Fruit fly (Drosophila melanogaster) whole organism, prepupa: Measurements from ENCODE around the gene S6k.
A peak's percentile ranks its signal among the peaks of the same experiment; 100 is the strongest.

Experiments used
- Blimp-1 ChIP-seq: fragments of 200-800 bp; sonication (Bioruptor generic); optimal IDR thresholded peaks from 3 replicates; lab custom pipeline; 2017; ENCODE audit warnings: missing biosample characterization, missing genetic modification characterization, mild to moderate bottlenecking, moderate library complexity, missing genetic modification reagents
- CG15336 ChIP-seq: fragments of 200-800 bp; sonication (Bioruptor generic); IDR thresholded peaks from 2 replicates; pipeline ENCODE4 v1.3.6; 2022; ENCODE audit warnings: missing biosample characterization, missing genetic modification characterization
- CG1621 ChIP-seq: fragments of 200-800 bp; sonication (Bioruptor generic); optimal IDR thresholded peaks from 3 replicates; lab custom pipeline; 2018; ENCODE audit warnings: missing biosample characterization, mild to moderate bottlenecking, missing genetic modification characterization
- CG3032 ChIP-seq: fragments of 200-800 bp; optimal IDR thresholded peaks from 2 replicates; lab custom pipeline; 2019; ENCODE audit warnings: missing biosample characterization, mild to moderate bottlenecking, missing genetic modification characterization, moderate library complexity
- CG32006 ChIP-seq: fragments of 200-800 bp; sonication (Bioruptor generic); optimal IDR thresholded peaks from 3 replicates; lab custom pipeline; 2017; ENCODE audit warnings: missing biosample characterization, mild to moderate bottlenecking, missing genetic modification characterization
- CG34406 ChIP-seq: fragments of 200-800 bp; sonication (Bioruptor generic); optimal IDR thresholded peaks from 3 replicates; lab custom pipeline; 2016; ENCODE audit warnings: missing biosample characterization, missing genetic modification characterization
- CG3919 ChIP-seq: fragments of 200-800 bp; sonication (Bioruptor generic); optimal IDR thresholded peaks from 3 replicates; lab custom pipeline; 2016; ENCODE audit warnings: missing biosample characterization, missing genetic modification characterization
- CG6276 ChIP-seq: fragments of 200-800 bp; sonication (Bioruptor generic); optimal IDR thresholded peaks from 2 replicates; lab custom pipeline; 2017; ENCODE audit warnings: missing biosample characterization, mild to moderate bottlenecking, missing genetic modification characterization
- CG8119 ChIP-seq: fragments of 200-800 bp; sonication (Bioruptor generic); IDR thresholded peaks from 3 replicates; pipeline ENCODE4 v1.3.6; 2022; ENCODE audit warnings: missing biosample characterization, missing genetic modification characterization
- CG8632 ChIP-seq: fragments of 200-800 bp; sonication (Bioruptor generic); optimal IDR thresholded peaks from 3 replicates; lab custom pipeline; 2016; ENCODE audit warnings: missing biosample characterization, missing genetic modification characterization
- CG9139 ChIP-seq: fragments of 200-800 bp; sonication (Bioruptor generic); optimal IDR thresholded peaks from 3 replicates; lab custom pipeline; 2017; ENCODE audit warnings: missing biosample characterization, mild to moderate bottlenecking, missing genetic modification characterization
- Eip75B ChIP-seq: fragments of 200-800 bp; sonication (Bioruptor generic); optimal IDR thresholded peaks from 3 replicates; lab custom pipeline; 2016; ENCODE audit warnings: missing biosample characterization, missing genetic modification characterization
- Eip78C ChIP-seq: fragments of 200-800 bp; sonication (Bioruptor generic); peaks from one replicate; lab custom pipeline; 2016; ENCODE audit warnings: missing biosample characterization, missing genetic modification characterization
- Eip93F ChIP-seq: fragments of 200-800 bp; sonication (Bioruptor generic); optimal IDR thresholded peaks from 2 replicates; lab custom pipeline; 2016; ENCODE audit warnings: missing biosample characterization, mild to moderate bottlenecking, missing genetic modification characterization
- Gug ChIP-seq: fragments of 200-800 bp; sonication (Bioruptor generic); IDR thresholded peaks from 2 replicates; pipeline ENCODE4 v1.3.6; 2022; ENCODE audit warnings: missing biosample characterization, missing genetic modification characterization
- Hr39 ChIP-seq: fragments of 200-800 bp; sonication (Bioruptor generic); optimal IDR thresholded peaks from 2 replicates; lab custom pipeline; 2016; ENCODE audit warnings: missing biosample characterization, missing genetic modification characterization
- Hr4 ChIP-seq: fragments of 200-800 bp; sonication (Bioruptor generic); optimal IDR thresholded peaks from 3 replicates; lab custom pipeline; 2016; ENCODE audit warnings: missing biosample characterization, missing genetic modification characterization
- Lpt ChIP-seq: fragments of 200-800 bp; sonication (Bioruptor generic); optimal IDR thresholded peaks from 3 replicates; lab custom pipeline; 2016; ENCODE audit warnings: missing biosample characterization, missing genetic modification characterization
- OdsH ChIP-seq: fragments of 200-800 bp; sonication (Bioruptor generic); optimal IDR thresholded peaks from 3 replicates; lab custom pipeline; 2016; ENCODE audit warnings: missing biosample characterization, missing genetic modification characterization
- Smox ChIP-seq: fragments of 200-800 bp; sonication (Bioruptor generic); optimal IDR thresholded peaks from 3 replicates; lab custom pipeline; 2016; ENCODE audit warnings: missing biosample characterization, missing genetic modification characterization
- Sox102F ChIP-seq: fragments of 200-800 bp; sonication (Bioruptor generic); optimal IDR thresholded peaks from 2 replicates; lab custom pipeline; 2016; ENCODE audit warnings: missing biosample characterization, mild to moderate bottlenecking, missing genetic modification characterization
- Sox14 ChIP-seq: fragments of 200-800 bp; sonication (Bioruptor generic); optimal IDR thresholded peaks from 3 replicates; lab custom pipeline; 2016; ENCODE audit warnings: missing biosample characterization, missing genetic modification characterization
- achi ChIP-seq: fragments of 200-800 bp; sonication (Bioruptor generic); optimal IDR thresholded peaks from 3 replicates; lab custom pipeline; 2016; ENCODE audit warnings: missing biosample characterization, missing genetic modification characterization
- cyc ChIP-seq: fragments of 200-800 bp; sonication (Bioruptor generic); optimal IDR thresholded peaks from 3 replicates; lab custom pipeline; 2016; ENCODE audit warnings: missing biosample characterization, missing genetic modification characterization
- dac ChIP-seq: fragments of 200-800 bp; sonication (Bioruptor generic); optimal IDR thresholded peaks from 2 replicates; lab custom pipeline; 2017; ENCODE audit warnings: missing biosample characterization, mild to moderate bottlenecking, missing genetic modification characterization
- eg ChIP-seq: fragments of 200-800 bp; sonication (Bioruptor generic); IDR thresholded peaks from 3 replicates; pipeline ENCODE4 v1.3.6; 2022; ENCODE audit warnings: missing biosample characterization, missing genetic modification characterization
- esn ChIP-seq: fragments of 200-800 bp; sonication (Bioruptor generic); optimal IDR thresholded peaks from 2 replicates; lab custom pipeline; 2016; ENCODE audit warnings: missing biosample characterization, mild to moderate bottlenecking, missing genetic modification characterization, moderate library complexity
- fkh ChIP-seq: fragments of 200-800 bp; sonication (Bioruptor generic); optimal IDR thresholded peaks from 3 replicates; lab custom pipeline; 2017; ENCODE audit warnings: missing biosample characterization, mild to moderate bottlenecking, missing genetic modification characterization, moderate library complexity
- net ChIP-seq: fragments of 200-800 bp; sonication (Bioruptor generic); optimal IDR thresholded peaks from 3 replicates; lab custom pipeline; 2016; ENCODE audit warnings: missing biosample characterization, missing genetic modification characterization
- salr ChIP-seq, 2 experiments: fragments of 200-800 bp; sonication (Bioruptor generic); optimal IDR thresholded peaks; 3 replicates each; lab custom pipeline; 2016 to 2018; ENCODE audit warnings: missing biosample characterization in 2 of 2, missing genetic modification characterization in 2 of 2, mild to moderate bottlenecking in 1 of 2
- ss ChIP-seq, 2 experiments: fragments of 200-800 bp; sonication (Bioruptor generic); optimal IDR thresholded peaks; 2 replicates in 1 of 2; 3 replicates in 1 of 2; lab custom pipeline; 2017 to 2018; ENCODE audit warnings: mild to moderate bottlenecking in 2 of 2, missing biosample characterization in 2 of 2, missing genetic modification characterization in 2 of 2, moderate library complexity in 1 of 2
- svp ChIP-seq: fragments of 200-800 bp; sonication (Bioruptor generic); peaks from one replicate; lab custom pipeline; 2016; ENCODE audit warnings: missing biosample characterization, missing genetic modification characterization
- vri ChIP-seq: fragments of 200-800 bp; sonication (Bioruptor generic); optimal IDR thresholded peaks from 3 replicates; lab custom pipeline; 2016; ENCODE audit warnings: missing biosample characterization, mild to moderate bottlenecking, missing genetic modification characterization

Gene S6k

DNA sequence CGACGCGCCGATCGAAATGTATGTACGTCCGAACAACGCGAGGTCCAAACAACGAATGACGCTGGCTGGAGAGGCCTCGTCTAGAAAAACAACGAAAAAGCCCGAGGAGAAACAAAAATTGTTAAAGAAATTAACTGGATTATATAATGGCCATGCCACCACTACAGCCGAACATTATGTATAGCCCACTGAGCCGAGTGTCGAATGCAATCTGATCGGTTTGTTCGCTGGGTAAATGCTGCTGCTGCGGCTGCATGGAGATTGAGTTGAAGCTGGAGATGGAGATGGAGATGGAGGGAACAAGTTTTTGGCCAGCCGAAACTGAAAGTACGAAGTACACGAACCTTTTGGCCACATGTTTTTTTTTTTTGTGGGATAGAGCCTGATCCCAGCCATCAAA, 24.1 kb downstream of the S6k start, which contains the start of gene Cralbp:
Cralbp (minus strand) TSS at position 115 of the 400 bp plus-strand sequence.
- TF ChIP-seq Blimp-1 (GFP tag; lab: Kevin White, UChicago) (peak; percentile 51), CG9139 (GFP tag; lab: Kevin White, UChicago) (no peak)

DNA sequence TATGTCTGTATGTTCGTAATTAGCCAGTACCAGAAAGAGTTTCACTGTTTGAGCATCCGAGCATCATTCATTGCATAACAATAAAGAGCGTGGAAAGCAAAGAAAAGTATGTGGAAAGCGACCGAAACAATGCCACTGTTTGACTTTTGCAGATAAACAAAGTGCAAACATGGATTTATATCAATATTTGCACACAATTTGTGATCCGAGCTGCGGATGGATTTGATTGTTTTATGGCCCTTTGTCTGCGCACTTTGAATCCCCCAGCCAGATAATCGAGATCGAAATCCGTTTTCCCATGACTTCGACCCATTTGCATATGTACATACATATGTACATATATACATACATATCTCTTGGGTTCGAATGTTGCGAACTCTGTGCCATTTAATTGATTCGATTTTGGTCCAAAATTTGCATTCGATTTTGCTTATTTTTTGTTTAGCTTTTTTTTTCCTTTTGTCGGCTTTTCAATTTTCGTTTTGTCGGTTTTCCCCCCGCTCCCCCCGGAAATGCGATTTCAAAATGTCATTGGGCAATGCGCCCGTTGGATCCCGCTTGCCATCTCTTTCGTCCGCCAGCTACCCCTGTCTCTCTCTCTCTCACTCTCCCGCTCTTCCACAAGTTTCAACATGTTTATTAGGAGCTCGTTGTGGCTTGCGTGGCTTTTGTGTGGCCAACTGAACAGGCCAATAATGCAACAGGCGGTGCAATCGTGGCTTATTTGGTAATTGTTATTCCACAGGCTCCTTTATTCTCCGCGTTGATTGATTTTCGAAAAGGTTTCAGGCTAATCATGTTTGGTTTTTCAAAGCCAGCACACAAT, 25.3 kb downstream of the S6k start:
- peak; percentile 44 for TF ChIP-seq fkh
- no peak for TF ChIP-seq Sox14 (GFP tag; lab: Kevin White, UChicago)
- TF ChIP-seq CG6276 (GFP tag; lab: Kevin White, UChicago): no peak
- TF ChIP-seq Eip93F (GFP tag; lab: Kevin White, UChicago): no peak
- TF ChIP-seq CG1621: no peak
- 0 out of 2 replicates have a peak, but pooled peaks have one; percentile 37 for TF ChIP-seq CG15336 (GFP tag; lab: Robert Waterston, UW)
- TF ChIP-seq Eip78C: peak; percentile 65
- peak; percentile 29; the same call in 1 of the 3 replicates for TF ChIP-seq CG8119 (GFP tag; lab: Robert Waterston, UW)
- TF ChIP-seq esn (GFP tag; lab: Kevin White, UChicago): no peak
- no peak for TF ChIP-seq CG3919 (GFP tag; lab: Kevin White, UChicago)

DNA sequence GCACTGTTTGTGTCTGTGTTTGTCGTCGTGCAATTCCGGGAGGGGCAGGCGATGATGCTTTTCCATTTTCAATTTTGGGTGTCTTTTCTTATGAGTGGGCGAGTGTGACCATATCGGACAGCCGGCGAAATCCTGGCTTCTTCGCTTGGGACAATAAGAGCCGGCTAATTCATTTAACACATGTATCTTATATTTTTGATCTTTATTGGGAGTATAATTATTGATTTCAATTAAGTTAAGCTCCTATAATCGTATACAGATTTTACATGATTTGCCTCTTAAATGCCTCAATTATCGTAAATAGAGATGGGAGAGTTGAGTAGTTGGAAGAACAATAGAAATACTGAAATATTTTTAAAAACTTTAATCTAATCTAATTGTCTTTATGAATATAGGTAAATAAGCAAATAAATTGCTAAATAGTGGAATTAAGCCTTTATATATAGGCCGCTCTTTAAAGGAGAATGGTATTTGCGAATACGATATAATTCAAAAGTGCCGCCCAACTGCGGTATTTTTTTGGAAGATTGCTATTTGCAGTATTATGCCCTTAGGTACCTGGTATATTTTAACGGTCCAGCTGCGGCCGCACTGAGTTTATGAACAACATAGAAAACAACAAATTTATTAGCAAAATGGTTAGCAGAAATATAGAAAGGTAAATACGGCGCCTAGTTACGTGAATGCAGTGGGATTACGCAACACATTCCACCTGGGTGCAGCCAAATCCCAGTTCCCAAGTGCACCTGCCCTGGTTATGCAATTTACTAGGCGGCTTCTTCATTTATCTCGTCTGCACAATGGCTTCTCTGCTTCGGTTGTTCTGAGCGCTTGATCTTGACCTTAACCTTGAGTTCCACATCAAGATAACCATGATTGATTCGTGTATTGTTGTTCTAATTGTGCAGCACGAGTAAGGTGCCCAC, 31.0 kb downstream of the S6k start, which contains the start of the genes Myt1, PGRP-LD and Pmi:
Myt1 (minus strand) TSS at position 116 of the 926 bp plus-strand sequence.
PGRP-LD (plus strand) TSS at position 576 of the 926 bp plus-strand sequence.
Pmi (plus strand) TSS at position 576 of the 926 bp plus-strand sequence.
- TF ChIP-seq CG3032: no peak
- TF ChIP-seq CG1621: no peak
- no peak for TF ChIP-seq ss (GFP tag; optimal IDR thresholded peaks at IDR 0.05; lab: Kevin White, UChicago)
- TF ChIP-seq CG34406 (GFP tag; lab: Kevin White, UChicago): no peak
- peak; percentile 25 for TF ChIP-seq esn (GFP tag; lab: Kevin White, UChicago)
- TF ChIP-seq Hr4: no peak
- TF ChIP-seq Sox102F (GFP tag; lab: Kevin White, UChicago): no peak
- peak; percentile 75 for TF ChIP-seq Sox14 (GFP tag; lab: Kevin White, UChicago)
- no peak for TF ChIP-seq CG15336 (GFP tag; lab: Robert Waterston, UW)
- no peak for TF ChIP-seq CG32006
- TF ChIP-seq CG9139 (GFP tag; lab: Kevin White, UChicago): no peak
- no peak for TF ChIP-seq Hr39
- TF ChIP-seq dac (GFP tag; lab: Kevin White, UChicago): no peak
- no peak for TF ChIP-seq Gug
- TF ChIP-seq vri (GFP tag; lab: Kevin White, UChicago): peak; percentile 53
- TF ChIP-seq Lpt: no peak
- no peak for TF ChIP-seq CG8119 (GFP tag; lab: Robert Waterston, UW)
- TF ChIP-seq Eip75B: no peak
- no peak for TF ChIP-seq CG8632 (GFP tag; lab: Kevin White, UChicago)
- TF ChIP-seq Smox (GFP tag; lab: Kevin White, UChicago): no peak
- TF ChIP-seq Eip78C: no peak
- TF ChIP-seq cyc (GFP tag; lab: Kevin White, UChicago): no peak
- TF ChIP-seq svp (GFP tag; lab: Kevin White, UChicago): peak; percentile 86
- no peak for TF ChIP-seq salr (GFP tag; optimal IDR thresholded peaks at IDR 0.05; lab: Kevin White, UChicago)

DNA sequence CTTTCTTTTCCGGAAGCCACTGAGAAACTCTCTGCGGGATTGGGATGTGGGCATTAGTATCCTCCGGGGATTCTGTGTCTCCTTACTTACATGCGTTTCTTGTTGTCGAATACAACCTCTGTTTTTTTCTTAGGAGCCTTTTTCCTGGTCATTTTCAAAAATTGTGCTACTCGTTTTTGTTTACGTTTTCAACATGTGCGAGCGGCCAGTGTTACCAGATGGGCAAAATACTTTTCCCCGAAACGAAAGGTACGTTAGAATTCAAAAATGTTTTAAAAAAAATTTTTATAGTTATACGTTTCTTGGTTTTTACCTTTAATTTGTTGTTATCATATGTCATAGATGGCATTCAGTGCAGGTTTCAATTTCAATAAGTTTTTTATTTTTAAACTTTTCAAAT, 33.6 kb downstream of the S6k start, which contains the start of gene vito:
vito (minus strand) TSS at position 220 of the 400 bp plus-strand sequence.
- TF ChIP-seq eg (GFP tag; lab: Robert Waterston, UW) (no peak), fkh (no peak), net (GFP tag; lab: Kevin White, UChicago) (no peak), Hr4 (no peak), achi (GFP tag; lab: Kevin White, UChicago) (no peak), OdsH (GFP tag; lab: Kevin White, UChicago) (no peak), Lpt (no peak)
